In the genomic region with DNA sequence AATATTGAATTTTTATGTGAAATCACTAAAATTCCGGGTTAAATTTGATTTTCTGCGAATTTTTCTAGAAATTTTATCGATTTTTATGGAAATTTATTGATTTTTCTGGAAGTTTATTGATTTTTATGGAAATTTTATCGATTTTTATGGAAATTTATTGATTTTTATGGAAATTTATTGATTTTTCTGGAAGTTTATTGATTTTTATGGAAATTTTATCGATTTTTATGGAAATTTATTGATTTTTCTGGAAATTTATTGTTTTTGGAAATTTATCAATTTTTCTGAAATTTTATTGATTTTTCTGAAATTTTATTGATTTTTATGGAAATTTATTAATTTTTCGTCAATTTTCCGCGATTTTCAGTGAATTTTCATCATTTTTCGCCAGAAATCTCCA, we compare ENCODE assay signal across 4 worm cellular contexts.
TF ChIP-seq lines count a peak whose summit lies in the region.

No protein-coding gene starts in this region.

TF ChIP-seq in whole organism, L3 larva, 47 proteins besides CTCF, POLR2A, EP300 and RAD21:
- peak; percentile 70 for TF ChIP-seq ceh-28 (tag; optimal IDR thresholded peaks at IDR 0.05; lab: Kevin White, UChicago)

TF ChIP-seq in whole organism, L4 larva, 104 proteins besides CTCF, POLR2A, EP300 and RAD21:
- TF ChIP-seq ceh-28 (tag; optimal IDR thresholded peaks at IDR 0.05; lab: Kevin White, UChicago) = peak; percentile 3

TF ChIP-seq in whole organism, late embryonic, 69 proteins besides CTCF, POLR2A, EP300 and RAD21:
- peak; percentile 71 for TF ChIP-seq ceh-48 (tag; optimal IDR thresholded peaks at IDR 0.05; lab: Kevin White, UChicago)

TF ChIP-seq in whole organism, midembryonic, 9 proteins besides CTCF, POLR2A, EP300 and RAD21:
- peak; percentile 90 for TF ChIP-seq T22C8.4 (GFP tag; IDR thresholded peaks at IDR 0.05; lab: Robert Waterston, UW)
